Fruit fly (Drosophila melanogaster) whole organism, embryonic: ENCODE measurements around the gene CG10194.

Source experiments
- Aef1 ChIP-seq: fragments of 200-800 bp; sonication (Bioruptor generic); IDR thresholded peaks from 3 replicates; pipeline ENCODE4 v1.3.6; 2022; ENCODE audit warnings: missing biosample characterization, missing genetic modification characterization
- Antp ChIP-seq: fragments of 200-800 bp; sonication (Bioruptor generic); optimal IDR thresholded peaks from 3 replicates; lab custom pipeline; 2016; ENCODE audit warnings: missing biosample characterization, missing genetic modification characterization
- Asciz ChIP-seq: fragments of 200-800 bp; sonication (Bioruptor generic); optimal IDR thresholded peaks from 2 replicates; lab custom pipeline; 2017; ENCODE audit warnings: missing biosample characterization, mild to moderate bottlenecking, missing genetic modification characterization, missing genetic modification reagents
- Bteb2 ChIP-seq: fragments of 200-800 bp; sonication (Bioruptor generic); optimal IDR thresholded peaks from 2 replicates; lab custom pipeline; 2016; ENCODE audit warnings: missing biosample characterization, missing genetic modification characterization
- CG1024 ChIP-seq: fragments of 200-800 bp; sonication (Bioruptor generic); IDR thresholded peaks from 2 replicates; pipeline ENCODE4 v1.3.6; 2022; ENCODE audit warnings: missing biosample characterization, missing genetic modification characterization
- CG12071 ChIP-seq: fragments of 200-800 bp; sonication (Bioruptor generic); optimal IDR thresholded peaks from 3 replicates; lab custom pipeline; 2018; ENCODE audit warnings: missing biosample characterization, mild to moderate bottlenecking, missing genetic modification characterization
- CG12104 ChIP-seq: fragments of 200-800 bp; sonication (Bioruptor generic); optimal IDR thresholded peaks from 3 replicates; lab custom pipeline; 2016; ENCODE audit warnings: missing biosample characterization, missing genetic modification characterization
- CG12299 ChIP-seq: fragments of 200-800 bp; sonication (Bioruptor generic); optimal IDR thresholded peaks from 2 replicates; lab custom pipeline; 2018; ENCODE audit warnings: missing biosample characterization, mild to moderate bottlenecking, missing genetic modification characterization
- CG12391 ChIP-seq: fragments of 200-800 bp; sonication (Bioruptor generic); optimal IDR thresholded peaks from 3 replicates; lab custom pipeline; 2018; ENCODE audit warnings: missing biosample characterization, mild to moderate bottlenecking, missing genetic modification characterization, moderate library complexity
- CG12942 ChIP-seq: fragments of 200-800 bp; sonication (Bioruptor generic); optimal IDR thresholded peaks from 3 replicates; lab custom pipeline; 2016; ENCODE audit warnings: missing biosample characterization, missing genetic modification characterization
- CG14710 ChIP-seq: fragments of 200-800 bp; sonication (Bioruptor generic); optimal IDR thresholded peaks from 3 replicates; lab custom pipeline; 2019; ENCODE audit warnings: missing biosample characterization, mild to moderate bottlenecking, missing genetic modification characterization, moderate library complexity
- CG15696 ChIP-seq: fragments of 200-800 bp; sonication (Bioruptor generic); optimal IDR thresholded peaks from 2 replicates; lab custom pipeline; 2019; ENCODE audit warnings: missing biosample characterization, mild to moderate bottlenecking, missing genetic modification characterization, moderate library complexity
- CG1602 ChIP-seq: fragments of 200-800 bp; sonication (Bioruptor generic); optimal IDR thresholded peaks from 3 replicates; lab custom pipeline; 2016; ENCODE audit warnings: missing biosample characterization, missing genetic modification characterization
- CG16813 ChIP-seq: fragments of 200-800 bp; sonication (Bioruptor generic); IDR thresholded peaks from 3 replicates; pipeline ENCODE4 v1.3.6; 2022; ENCODE audit warnings: missing biosample characterization, missing genetic modification characterization; ENCODE audit not compliant: partially characterized antibody
- CG17328 ChIP-seq: fragments of 200-800 bp; sonication (Bioruptor generic); IDR thresholded peaks from 2 replicates; pipeline ENCODE4 v1.3.6; 2022; ENCODE audit warnings: missing biosample characterization, missing genetic modification characterization
- CG18619 ChIP-seq: fragments of 200-800 bp; sonication (Bioruptor generic); optimal IDR thresholded peaks from 3 replicates; lab custom pipeline; 2017; ENCODE audit warnings: missing biosample characterization, mild to moderate bottlenecking, missing genetic modification characterization
- CG34376 ChIP-seq: fragments of 200-800 bp; sonication (Bioruptor generic); optimal IDR thresholded peaks from 2 replicates; lab custom pipeline; 2018; ENCODE audit warnings: missing biosample characterization, mild to moderate bottlenecking, missing genetic modification characterization
- CG3838 ChIP-seq: fragments of 200-800 bp; sonication (Bioruptor generic); optimal IDR thresholded peaks from 3 replicates; lab custom pipeline; 2016; ENCODE audit warnings: missing biosample characterization, missing genetic modification characterization
- CG6272 ChIP-seq: fragments of 200-800 bp; sonication (Bioruptor generic); IDR thresholded peaks from 2 replicates; pipeline ENCODE4 v1.3.6; 2022; ENCODE audit warnings: missing biosample characterization, missing genetic modification characterization
- CG7271 ChIP-seq: fragments of 200-800 bp; sonication (Bioruptor generic); optimal IDR thresholded peaks from 2 replicates; lab custom pipeline; 2018; ENCODE audit warnings: missing biosample characterization, mild to moderate bottlenecking, missing genetic modification characterization, moderate library complexity
- CG7745 ChIP-seq: fragments of 200-800 bp; sonication (Bioruptor generic); optimal IDR thresholded peaks from 2 replicates; lab custom pipeline; 2018; ENCODE audit warnings: missing biosample characterization, mild to moderate bottlenecking, missing genetic modification characterization, moderate library complexity
- CG7839 ChIP-seq: fragments of 200-800 bp; sonication (Bioruptor generic); optimal IDR thresholded peaks from 3 replicates; lab custom pipeline; 2018; ENCODE audit warnings: missing biosample characterization, mild to moderate bottlenecking, missing genetic modification characterization, moderate library complexity
- CG7987 ChIP-seq: fragments of 200-800 bp; sonication (Bioruptor generic); optimal IDR thresholded peaks from 2 replicates; lab custom pipeline; 2018; ENCODE audit warnings: missing biosample characterization, mild to moderate bottlenecking, missing genetic modification characterization, moderate library complexity
- CG9876 ChIP-seq: fragments of 200-800 bp; sonication (Bioruptor generic); optimal IDR thresholded peaks from 2 replicates; lab custom pipeline; 2016; ENCODE audit warnings: missing biosample characterization, missing genetic modification characterization
- CG9932 ChIP-seq: fragments of 200-800 bp; sonication (Bioruptor generic); IDR thresholded peaks from 2 replicates; pipeline ENCODE4 v1.3.6; 2022; ENCODE audit warnings: missing biosample characterization, missing genetic modification characterization
- Chrac-16 ChIP-seq: fragments of 200-800 bp; sonication (Bioruptor generic); optimal IDR thresholded peaks from 3 replicates; lab custom pipeline; 2016; ENCODE audit warnings: missing biosample characterization, missing genetic modification characterization
- D ChIP-seq, 2 experiments: fragments of 200-800 bp in 1 of 2; fragments of >200 bp in 1 of 2; sonication (Bioruptor generic) in 1 of 2; optimal IDR thresholded peaks; 2 replicates in 1 of 2; 3 replicates in 1 of 2; lab custom pipeline; 2017; ENCODE audit warnings: mild to moderate bottlenecking in 1 of 2, missing biosample characterization in 1 of 2, missing genetic modification characterization in 1 of 2, missing genetic modification reagents in 1 of 2
- D19A ChIP-seq: fragments of 200-800 bp; optimal IDR thresholded peaks from 3 replicates; lab custom pipeline; 2019; ENCODE audit warnings: missing biosample characterization, mild to moderate bottlenecking, missing genetic modification characterization, moderate library complexity
- D19B ChIP-seq: fragments of 200-800 bp; sonication (Bioruptor generic); optimal IDR thresholded peaks from 2 replicates; lab custom pipeline; 2017; ENCODE audit warnings: missing biosample characterization, mild to moderate bottlenecking, missing genetic modification characterization
- HLH3B ChIP-seq: fragments of 200-800 bp; sonication (Bioruptor generic); IDR thresholded peaks from 2 replicates; pipeline ENCODE4 v1.3.6; 2022; ENCODE audit warnings: missing biosample characterization, missing genetic modification characterization
- MESR4 ChIP-seq: fragments of 200-800 bp; sonication (Bioruptor generic); optimal IDR thresholded peaks from 2 replicates; lab custom pipeline; 2018; ENCODE audit warnings: missing biosample characterization, mild to moderate bottlenecking, missing genetic modification characterization, moderate library complexity
- Mes4 ChIP-seq: fragments of 200-800 bp; sonication (Bioruptor generic); optimal IDR thresholded peaks from 2 replicates; lab custom pipeline; 2016; ENCODE audit warnings: missing biosample characterization, missing genetic modification characterization
- Ptx1 ChIP-seq: fragments of 200-800 bp; sonication (Bioruptor generic); IDR thresholded peaks from 2 replicates; pipeline ENCODE4 v1.3.6; 2022; ENCODE audit warnings: missing biosample characterization, missing genetic modification characterization
- Taf1 ChIP-seq: fragments of 200-800 bp; sonication (Bioruptor generic); IDR thresholded peaks from 2 replicates; pipeline ENCODE4 v1.3.6; 2022; ENCODE audit warnings: missing biosample characterization, missing genetic modification characterization
- Vsx1 ChIP-seq: fragments of 200-800 bp; sonication (Bioruptor generic); optimal IDR thresholded peaks from 2 replicates; lab custom pipeline; 2017; ENCODE audit warnings: missing biosample characterization, mild to moderate bottlenecking, missing genetic modification characterization, missing genetic modification reagents
- bowl ChIP-seq: fragments of 200-800 bp; sonication (Bioruptor generic); IDR thresholded peaks from 2 replicates; pipeline ENCODE4 v1.3.6; 2022; ENCODE audit warnings: missing biosample characterization, missing genetic modification characterization
- chm ChIP-seq: fragments of 200-800 bp; sonication (Bioruptor generic); IDR thresholded peaks from 2 replicates; pipeline ENCODE4 v1.3.6; 2022; ENCODE audit warnings: missing biosample characterization, missing genetic modification characterization
- ci ChIP-seq: fragments of 200-800 bp; sonication (Bioruptor generic); IDR thresholded peaks from 3 replicates; pipeline ENCODE4 v1.3.6; 2022; ENCODE audit warnings: missing biosample characterization, missing genetic modification characterization
- fd3F ChIP-seq: fragments of 200-800 bp; sonication (Bioruptor generic); optimal IDR thresholded peaks from 2 replicates; lab custom pipeline; 2018; ENCODE audit warnings: missing biosample characterization, mild to moderate bottlenecking, missing genetic modification characterization, moderate library complexity
- gro ChIP-seq: fragments of 200-800 bp; sonication (Bioruptor generic); optimal IDR thresholded peaks from 2 replicates; lab custom pipeline; 2016; ENCODE audit warnings: missing biosample characterization, missing genetic modification characterization
- hb ChIP-seq: fragments of 200-800 bp; sonication (Bioruptor generic); IDR thresholded peaks from 3 replicates; pipeline ENCODE4 v1.3.6; 2022; ENCODE audit warnings: missing biosample characterization, missing genetic modification characterization; ENCODE audit not compliant: partially characterized antibody
- lmd ChIP-seq: fragments of 200-800 bp; sonication (Bioruptor generic); IDR thresholded peaks from 2 replicates; pipeline ENCODE4 v1.3.6; 2022; ENCODE audit warnings: missing biosample characterization, missing genetic modification characterization
- scrt ChIP-seq: fragments of 200-800 bp; sonication (Bioruptor generic); optimal IDR thresholded peaks from 2 replicates; lab custom pipeline; 2018; ENCODE audit warnings: missing biosample characterization, mild to moderate bottlenecking, missing genetic modification characterization, moderate library complexity
- seq ChIP-seq: fragments of 200-800 bp; sonication (Bioruptor generic); IDR thresholded peaks from 2 replicates; pipeline ENCODE4 v1.3.6; 2022; ENCODE audit warnings: missing biosample characterization, missing genetic modification characterization
- slou ChIP-seq: fragments of 200-800 bp; sonication (Bioruptor generic); optimal IDR thresholded peaks from 3 replicates; lab custom pipeline; 2016; ENCODE audit warnings: missing biosample characterization, missing genetic modification characterization
- slp2 ChIP-seq: fragments of 200-800 bp; sonication (Bioruptor generic); optimal IDR thresholded peaks from 2 replicates; lab custom pipeline; 2016; ENCODE audit warnings: missing biosample characterization, missing genetic modification characterization
- sob ChIP-seq: fragments of 200-800 bp; sonication (Bioruptor generic); IDR thresholded peaks from 2 replicates; pipeline ENCODE4 v1.3.6; 2022; ENCODE audit warnings: missing biosample characterization, missing genetic modification characterization
- toy ChIP-seq: fragments of 200-800 bp; sonication (Bioruptor generic); IDR thresholded peaks from 2 replicates; pipeline ENCODE4 v1.3.6; 2022; ENCODE audit warnings: missing biosample characterization, missing genetic modification characterization
- unpg ChIP-seq: fragments of 200-800 bp; sonication (Bioruptor generic); optimal IDR thresholded peaks from 3 replicates; lab custom pipeline; 2018; ENCODE audit warnings: missing biosample characterization, mild to moderate bottlenecking, missing genetic modification characterization, moderate library complexity
- wdn ChIP-seq: fragments of 200-800 bp; sonication (Bioruptor generic); IDR thresholded peaks from 2 replicates; pipeline ENCODE4 v1.3.6; 2022; ENCODE audit warnings: missing biosample characterization, missing genetic modification characterization

CG10194 gene

DNA sequence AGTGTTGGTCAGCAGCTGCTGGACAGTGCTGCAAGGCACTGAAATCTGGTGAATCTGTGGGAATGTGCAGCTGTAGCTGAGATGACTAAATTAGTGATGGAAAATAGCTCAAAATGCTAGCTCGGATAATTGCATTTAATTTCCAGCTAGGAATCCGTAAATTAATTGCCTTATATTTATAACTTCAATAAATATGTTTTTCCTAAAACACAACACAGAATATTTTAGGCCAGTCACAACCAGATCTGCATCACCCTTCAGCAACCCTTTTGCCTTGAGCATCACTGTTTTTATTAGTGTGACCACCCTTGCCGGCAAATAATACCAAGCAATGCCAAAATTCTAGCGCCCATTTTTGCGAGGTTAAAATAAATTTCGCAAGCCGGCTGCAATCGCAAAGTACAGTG, 45.2 kb downstream of the CG10194 start, which contains the start of gene Hs2st (continued):
- TF ChIP-seq Taf1 (GFP tag; lab: Robert Waterston, UW), result peak; percentile 90
- TF ChIP-seq toy (GFP tag; lab: Robert Waterston, UW), result peak; percentile 45; the same call in 1 of the 2 replicates
- no peak for TF ChIP-seq D (optimal IDR thresholded peaks at IDR 0.05; lab: Kevin White, UChicago)
- peak; percentile 83 for TF ChIP-seq D (GFP tag; optimal IDR thresholded peaks at IDR 0.05; lab: Kevin White, UChicago)
- TF ChIP-seq D19B, result peak; percentile 80
- peak; percentile 81 for TF ChIP-seq CG12299 (tag; lab: Kevin White, UChicago)
- TF ChIP-seq CG12071 (GFP tag; lab: Kevin White, UChicago), result peak; percentile 47
- TF ChIP-seq CG18619 (GFP tag; lab: Kevin White, UChicago), result peak; percentile 90
- TF ChIP-seq HLH3B, result peak; percentile 86
- TF ChIP-seq lmd, result peak; percentile 96
- TF ChIP-seq CG34376 (GFP tag; lab: Kevin White, UChicago), result peak; percentile 86
- peak; percentile 42 for TF ChIP-seq MESR4 (GFP tag; lab: Kevin White, UChicago)
- TF ChIP-seq CG7745 (tag; lab: Kevin White, UChicago), result no peak
- TF ChIP-seq CG9876 (GFP tag; lab: Kevin White, UChicago), result peak; percentile 93
- peak; percentile 88 for TF ChIP-seq fd3F
- peak; percentile 89 for TF ChIP-seq unpg
- TF ChIP-seq CG16813 (GFP tag; lab: Robert Waterston, UW), result peak; percentile 52; the same call in 2 of the 3 replicates
- peak; percentile 66 for TF ChIP-seq D19A
- TF ChIP-seq gro (GFP tag; lab: Kevin White, UChicago), result peak; percentile 96
- peak; percentile 91 for TF ChIP-seq CG7839 (tag; lab: Kevin White, UChicago)
- TF ChIP-seq CG12391, result peak; percentile 93
- peak; percentile 98 for TF ChIP-seq CG9932 (GFP tag; lab: Robert Waterston, UW)
- peak; percentile 59; the same call in 1 of the 2 replicates for TF ChIP-seq CG1024 (GFP tag; lab: Robert Waterston, UW)
- peak; percentile 95 for TF ChIP-seq CG1602 (GFP tag; lab: Kevin White, UChicago)
- no peak for TF ChIP-seq Vsx1 (GFP tag; lab: Kevin White, UChicago)
- TF ChIP-seq CG12104 (GFP tag; lab: Kevin White, UChicago), result peak; percentile 85
- TF ChIP-seq ci, result peak; percentile 83
- peak; percentile 93 for TF ChIP-seq CG14710 (tag; lab: Kevin White, UChicago)
- peak; percentile 95 for TF ChIP-seq CG6272
- TF ChIP-seq sob (GFP tag; lab: Robert Waterston, UW), result peak; percentile 96
- peak; percentile 96 for TF ChIP-seq CG12942 (GFP tag; lab: Kevin White, UChicago)
- TF ChIP-seq CG15696 (tag; lab: Kevin White, UChicago), result peak; percentile 91
- peak; percentile 95 for TF ChIP-seq Bteb2 (GFP tag; lab: Kevin White, UChicago)
- peak; percentile 83 for TF ChIP-seq Mes4
- TF ChIP-seq Antp (GFP tag; lab: Kevin White, UChicago), result peak; percentile 96
- peak; percentile 62 for TF ChIP-seq Asciz (GFP tag; lab: Kevin White, UChicago)
- peak; percentile 93 for TF ChIP-seq slou
- TF ChIP-seq CG3838, result peak; percentile 79
- TF ChIP-seq bowl, result peak; percentile 48; the same call in 1 of the 2 replicates
- peak; percentile 88 for TF ChIP-seq CG17328
- peak; percentile 97 for TF ChIP-seq Chrac-16 (GFP tag; lab: Kevin White, UChicago)
- peak; percentile 97 for TF ChIP-seq Ptx1
- peak; percentile 94 for TF ChIP-seq Aef1 (GFP tag; lab: Robert Waterston, UW)
- peak; percentile 89 for TF ChIP-seq wdn (GFP tag; lab: Robert Waterston, UW)
- TF ChIP-seq slp2 (GFP tag; lab: Kevin White, UChicago), result peak; percentile 91
- peak; percentile 51 for TF ChIP-seq CG7271
- peak; percentile 88 for TF ChIP-seq chm (GFP tag; lab: Robert Waterston, UW)
- no peak for TF ChIP-seq scrt
- TF ChIP-seq seq (GFP tag; lab: Robert Waterston, UW), result peak; percentile 86
- no peak for TF ChIP-seq hb (GFP tag; lab: Robert Waterston, UW)
- TF ChIP-seq CG7987, result peak; percentile 87
